Fruit fly (Drosophila melanogaster) whole organism, embryonic: ENCODE measurements around the gene BORCS6.

Experiments
- Bdp1 ChIP-seq: fragments of 200-800 bp; sonication (Bioruptor generic); optimal IDR thresholded peaks from 3 replicates; lab custom pipeline; 2016; ENCODE audit warnings: missing biosample characterization, missing genetic modification characterization
- CG11093 ChIP-seq: fragments of 200-800 bp; sonication (Bioruptor generic); IDR thresholded peaks from 3 replicates; pipeline ENCODE4 v1.3.6; 2022; ENCODE audit warnings: missing biosample characterization, missing genetic modification characterization
- CG12071 ChIP-seq: fragments of 200-800 bp; sonication (Bioruptor generic); optimal IDR thresholded peaks from 3 replicates; lab custom pipeline; 2018; ENCODE audit warnings: missing biosample characterization, mild to moderate bottlenecking, missing genetic modification characterization
- CG12104 ChIP-seq: fragments of 200-800 bp; sonication (Bioruptor generic); optimal IDR thresholded peaks from 3 replicates; lab custom pipeline; 2016; ENCODE audit warnings: missing biosample characterization, missing genetic modification characterization
- CG12744 ChIP-seq: fragments of 200-800 bp; sonication (Bioruptor generic); optimal IDR thresholded peaks from 2 replicates; lab custom pipeline; 2016; ENCODE audit warnings: missing biosample characterization, missing genetic modification characterization
- CG12769 ChIP-seq: fragments of 200-800 bp; sonication (Bioruptor generic); optimal IDR thresholded peaks from 2 replicates; lab custom pipeline; 2019; ENCODE audit warnings: missing biosample characterization, mild to moderate bottlenecking, missing genetic modification characterization, moderate library complexity
- CG13123 ChIP-seq: fragments of 200-800 bp; sonication (Bioruptor generic); optimal IDR thresholded peaks from 2 replicates; lab custom pipeline; 2016; ENCODE audit warnings: missing biosample characterization, missing genetic modification characterization
- CG13296 ChIP-seq: fragments of 200-800 bp; sonication (Bioruptor generic); optimal IDR thresholded peaks from 3 replicates; lab custom pipeline; 2018; ENCODE audit warnings: missing biosample characterization, mild to moderate bottlenecking, missing genetic modification characterization
- CG13424 ChIP-seq: fragments of 200-800 bp; sonication (Bioruptor generic); optimal IDR thresholded peaks from 2 replicates; lab custom pipeline; 2019; ENCODE audit warnings: missing biosample characterization, mild to moderate bottlenecking, missing genetic modification characterization, moderate library complexity
- CG14965 ChIP-seq: fragments of 200-800 bp; sonication (Bioruptor generic); optimal IDR thresholded peaks from 2 replicates; lab custom pipeline; 2016; ENCODE audit warnings: missing biosample characterization, missing genetic modification characterization, borderline replicate concordance
- CG1529 ChIP-seq: fragments of 200-800 bp; sonication (Bioruptor generic); optimal IDR thresholded peaks from 3 replicates; lab custom pipeline; 2018; ENCODE audit warnings: missing biosample characterization, missing genetic modification characterization
- CG17829 ChIP-seq: fragments of 200-800 bp; optimal IDR thresholded peaks from 2 replicates; lab custom pipeline; 2019; ENCODE audit warnings: missing biosample characterization, mild to moderate bottlenecking, missing genetic modification characterization, moderate library complexity
- CG2116 ChIP-seq: fragments of 200-800 bp; sonication (Bioruptor generic); optimal IDR thresholded peaks from 3 replicates; lab custom pipeline; 2018; ENCODE audit warnings: missing biosample characterization, mild to moderate bottlenecking, missing genetic modification characterization
- CG30403 ChIP-seq: fragments of 200-800 bp; sonication (Bioruptor generic); optimal IDR thresholded peaks from 3 replicates; lab custom pipeline; 2016; ENCODE audit warnings: missing biosample characterization, missing genetic modification characterization
- CG32532 ChIP-seq: fragments of 200-800 bp; sonication (Bioruptor generic); IDR thresholded peaks from 2 replicates; pipeline ENCODE4 v1.3.6; 2022; ENCODE audit warnings: missing biosample characterization, missing genetic modification characterization
- CG33557 ChIP-seq: fragments of 200-800 bp; sonication (Bioruptor generic); optimal IDR thresholded peaks from 2 replicates; lab custom pipeline; 2019; ENCODE audit warnings: missing biosample characterization, mild to moderate bottlenecking, missing genetic modification characterization, moderate library complexity
- CG3838 ChIP-seq: fragments of 200-800 bp; sonication (Bioruptor generic); optimal IDR thresholded peaks from 3 replicates; lab custom pipeline; 2016; ENCODE audit warnings: missing biosample characterization, missing genetic modification characterization
- CG4617 ChIP-seq: fragments of 200-800 bp; sonication (Bioruptor generic); optimal IDR thresholded peaks from 3 replicates; lab custom pipeline; 2016; ENCODE audit warnings: missing biosample characterization, missing genetic modification characterization, borderline replicate concordance
- CG7963 ChIP-seq: fragments of 200-800 bp; sonication (Bioruptor generic); IDR thresholded peaks from 3 replicates; pipeline ENCODE4 v1.3.6; 2022; ENCODE audit warnings: missing biosample characterization, missing genetic modification characterization; ENCODE audit not compliant: partially characterized antibody
- CG8290 ChIP-seq, 3 experiments: fragments of 200-800 bp; sonication (Bioruptor generic); optimal IDR thresholded peaks; 2 replicates each; lab custom pipeline; 2016 to 2019; ENCODE audit warnings: missing biosample characterization in 3 of 3, missing genetic modification characterization in 3 of 3, mild to moderate bottlenecking in 2 of 3, moderate library complexity in 1 of 3
- CG8359 ChIP-seq: fragments of 200-800 bp; sonication (Bioruptor generic); optimal IDR thresholded peaks from 2 replicates; lab custom pipeline; 2017; ENCODE audit warnings: missing biosample characterization, mild to moderate bottlenecking, missing genetic modification characterization, borderline replicate concordance
- CG9215 ChIP-seq: fragments of 200-800 bp; sonication (Bioruptor generic); IDR thresholded peaks from 2 replicates; pipeline ENCODE4 v1.3.6; 2022; ENCODE audit warnings: missing biosample characterization, missing genetic modification characterization
- Dll ChIP-seq: fragments of 200-800 bp; sonication (Bioruptor generic); IDR thresholded peaks from 4 replicates; pipeline ENCODE4 v1.3.6; 2022; ENCODE audit warnings: missing biosample characterization, missing genetic modification characterization; ENCODE audit not compliant: partially characterized antibody
- E2f1 ChIP-seq: fragments of 200-800 bp; sonication (Bioruptor generic); IDR thresholded peaks from 2 replicates; pipeline ENCODE4 v1.3.6; 2022; ENCODE audit warnings: missing biosample characterization, missing genetic modification characterization
- Fer1 ChIP-seq: fragments of 200-800 bp; sonication (Bioruptor generic); optimal IDR thresholded peaks from 2 replicates; lab custom pipeline; 2017; ENCODE audit warnings: missing biosample characterization, mild to moderate bottlenecking, missing genetic modification characterization
- Hmr ChIP-seq: fragments of 200-800 bp; sonication (Bioruptor generic); optimal IDR thresholded peaks from 3 replicates; lab custom pipeline; 2017; ENCODE audit warnings: mild to moderate bottlenecking, missing biosample characterization, missing genetic modification reagents, missing genetic modification characterization
- Hr51 ChIP-seq, 2 experiments: fragments of 200-800 bp; sonication (Bioruptor generic); optimal IDR thresholded peaks; 2 replicates in 1 of 2; 3 replicates in 1 of 2; lab custom pipeline; 2016 to 2018; ENCODE audit warnings: missing biosample characterization in 2 of 2, missing genetic modification characterization in 2 of 2, mild to moderate bottlenecking in 1 of 2, moderate library complexity in 1 of 2
- NFAT ChIP-seq: fragments of 200-800 bp; sonication (Bioruptor generic); IDR thresholded peaks from 2 replicates; pipeline ENCODE4 v1.3.6; 2022; ENCODE audit warnings: missing biosample characterization, missing genetic modification characterization
- Poxn ChIP-seq: fragments of 200-800 bp; sonication (Bioruptor generic); IDR thresholded peaks from 2 replicates; pipeline ENCODE4 v1.3.6; 2022; ENCODE audit warnings: missing biosample characterization, missing genetic modification characterization
- Sin3A ChIP-seq: fragments of >200 bp; optimal IDR thresholded peaks from 2 replicates; lab custom pipeline; 2018
- Sox100B ChIP-seq: fragments of 200-800 bp; sonication (Bioruptor generic); optimal IDR thresholded peaks from 3 replicates; lab custom pipeline; 2018; ENCODE audit warnings: missing biosample characterization, mild to moderate bottlenecking, missing genetic modification characterization
- Xrp1 ChIP-seq: fragments of 200-800 bp; sonication (Bioruptor generic); IDR thresholded peaks from 2 replicates; pipeline ENCODE4 v1.3.6; 2022; ENCODE audit warnings: missing biosample characterization, missing genetic modification characterization
- al ChIP-seq: fragments of 200-800 bp; sonication (Bioruptor generic); IDR thresholded peaks from 2 replicates; pipeline ENCODE4 v1.3.6; 2022; ENCODE audit warnings: missing biosample characterization, missing genetic modification characterization
- ara ChIP-seq: fragments of 200-800 bp; sonication (Bioruptor generic); IDR thresholded peaks from 2 replicates; pipeline ENCODE4 v1.3.6; 2022; ENCODE audit warnings: missing biosample characterization, missing genetic modification characterization
- az2 ChIP-seq: fragments of 200-800 bp; sonication (Bioruptor generic); optimal IDR thresholded peaks from 3 replicates; lab custom pipeline; 2016; ENCODE audit warnings: missing biosample characterization, missing genetic modification characterization
- disco-r ChIP-seq: fragments of 200-800 bp; sonication (Bioruptor generic); optimal IDR thresholded peaks from 2 replicates; lab custom pipeline; 2016; ENCODE audit warnings: missing biosample characterization, missing genetic modification characterization
- gem ChIP-seq: fragments of 200-800 bp; sonication (Bioruptor generic); optimal IDR thresholded peaks from 2 replicates; lab custom pipeline; 2019; ENCODE audit warnings: missing biosample characterization, mild to moderate bottlenecking, missing genetic modification characterization, moderate library complexity
- hth ChIP-seq: fragments of >200 bp; optimal IDR thresholded peaks from 2 replicates; lab custom pipeline; 2017; ENCODE audit warnings: inconsistent platforms
- ken ChIP-seq: fragments of 200-800 bp; sonication (Bioruptor generic); IDR thresholded peaks from 3 replicates; pipeline ENCODE4 v1.3.6; 2022; ENCODE audit warnings: missing biosample characterization, missing genetic modification characterization
- lilli ChIP-seq: fragments of 200-800 bp; sonication (Bioruptor generic); optimal IDR thresholded peaks from 3 replicates; lab custom pipeline; 2016; ENCODE audit warnings: missing biosample characterization, missing genetic modification characterization
- nerfin-2 ChIP-seq: fragments of 200-800 bp; sonication (Bioruptor generic); IDR thresholded peaks from 2 replicates; pipeline ENCODE4 v1.3.6; 2022; ENCODE audit warnings: missing biosample characterization, missing genetic modification characterization; ENCODE audit not compliant: partially characterized antibody
- oc ChIP-seq: fragments of 200-800 bp; sonication (Bioruptor generic); optimal IDR thresholded peaks from 2 replicates; lab custom pipeline; 2018; ENCODE audit warnings: missing biosample characterization, mild to moderate bottlenecking, missing genetic modification characterization, moderate library complexity
- pb ChIP-seq: fragments of 200-800 bp; sonication (Bioruptor generic); optimal IDR thresholded peaks from 3 replicates; lab custom pipeline; 2016; ENCODE audit warnings: missing biosample characterization, missing genetic modification characterization
- pum ChIP-seq: fragments of 200-800 bp; sonication (Bioruptor generic); optimal IDR thresholded peaks from 2 replicates; lab custom pipeline; 2016; ENCODE audit warnings: missing biosample characterization, missing genetic modification characterization
- rib ChIP-seq: fragments of 200-800 bp; sonication (Bioruptor generic); IDR thresholded peaks from 2 replicates; pipeline ENCODE4 v1.3.6; 2022; ENCODE audit warnings: missing biosample characterization, missing genetic modification characterization
- sim ChIP-seq: fragments of 200-800 bp; sonication (Bioruptor generic); IDR thresholded peaks from 2 replicates; pipeline ENCODE4 v1.3.6; 2022; ENCODE audit warnings: missing biosample characterization, missing genetic modification characterization
- sima ChIP-seq: fragments of 200-800 bp; sonication (Bioruptor generic); optimal IDR thresholded peaks from 2 replicates; lab custom pipeline; 2016; ENCODE audit warnings: missing biosample characterization, missing genetic modification characterization
- sqz ChIP-seq: fragments of 200-800 bp; sonication (Bioruptor generic); optimal IDR thresholded peaks from 3 replicates; lab custom pipeline; 2018; ENCODE audit warnings: missing biosample characterization, mild to moderate bottlenecking, missing genetic modification characterization
- trem ChIP-seq: fragments of 200-800 bp; optimal IDR thresholded peaks from 3 replicates; lab custom pipeline; 2019; ENCODE audit warnings: missing biosample characterization, mild to moderate bottlenecking, missing genetic modification characterization, moderate library complexity
- tup ChIP-seq: fragments of 200-800 bp; sonication (Bioruptor generic); optimal IDR thresholded peaks from 2 replicates; lab custom pipeline; 2016; ENCODE audit warnings: missing biosample characterization, mild to moderate bottlenecking, missing genetic modification characterization, moderate library complexity

The BORCS6 gene

DNA sequence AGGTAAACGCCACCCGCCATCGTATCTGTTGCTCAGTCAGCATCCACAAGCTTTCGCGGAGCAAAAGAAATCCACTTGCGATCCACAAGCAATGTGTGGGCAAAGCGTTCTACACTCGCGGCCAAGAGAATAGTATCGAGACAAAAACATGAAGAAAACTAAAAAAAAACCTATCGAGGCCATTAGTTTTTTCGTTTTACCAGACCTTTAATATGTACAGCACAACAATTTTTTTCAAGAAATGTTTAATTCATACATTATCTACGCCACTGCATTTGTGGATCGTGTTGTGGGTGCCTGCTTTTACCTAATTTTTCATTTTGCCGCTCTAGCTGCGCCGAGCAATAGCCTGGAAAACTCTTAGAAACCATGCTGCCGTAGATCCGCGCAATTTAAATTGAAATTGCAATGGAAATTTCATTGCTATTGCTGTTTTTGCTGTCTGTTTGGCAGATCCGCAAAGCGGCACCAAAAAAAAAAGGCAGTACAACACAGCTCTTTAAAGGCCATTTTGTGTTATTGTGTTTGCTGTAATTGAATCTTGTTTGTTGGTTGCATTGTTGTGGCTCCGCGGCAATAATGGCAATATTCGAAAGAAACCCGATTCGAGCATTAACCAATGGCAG is 22.5 kb downstream of the BORCS6 start (continued):
- peak; percentile 7 for TF ChIP-seq disco-r
- no peak for TF ChIP-seq CG12104
- TF ChIP-seq lilli (GFP tag; lab: Kevin White, UChicago): peak; percentile 31
- TF ChIP-seq oc (tag; lab: Kevin White, UChicago): peak; percentile 34
- TF ChIP-seq Hmr: peak; percentile 43
- TF ChIP-seq Fer1 (GFP tag; lab: Kevin White, UChicago): peak; percentile 71
- TF ChIP-seq CG9215 (GFP tag; lab: Robert Waterston, UW): peak; percentile 34; the same call in 1 of the 2 replicates
- no peak for TF ChIP-seq CG13123 (GFP tag; lab: Kevin White, UChicago)
- peak; percentile 76 for TF ChIP-seq ara (GFP tag; lab: Robert Waterston, UW)
- no peak for TF ChIP-seq CG33557 (GFP tag; lab: Kevin White, UChicago)
- TF ChIP-seq sima (GFP tag; lab: Kevin White, UChicago): no peak
- TF ChIP-seq CG2116: peak; percentile 10
- TF ChIP-seq CG1529 (GFP tag; lab: Kevin White, UChicago): peak; percentile 53
- TF ChIP-seq CG3838 (GFP tag; lab: Kevin White, UChicago): no peak
- TF ChIP-seq CG11093: 0 out of 3 replicates have a peak, but pooled peaks have one; percentile 29
- TF ChIP-seq sqz (GFP tag; lab: Kevin White, UChicago): peak; percentile 4
- TF ChIP-seq pum (GFP tag; lab: Kevin White, UChicago): peak; percentile 12
- peak; percentile 71 for TF ChIP-seq ken (GFP tag; lab: Robert Waterston, UW)
- 0 out of 2 replicates have a peak, but pooled peaks have one; percentile 25 for TF ChIP-seq al (GFP tag; lab: Robert Waterston, UW)
- TF ChIP-seq trem (tag; lab: Kevin White, UChicago): no peak
- TF ChIP-seq sim (GFP tag; lab: Robert Waterston, UW): peak; percentile 72
- peak; percentile 85 for TF ChIP-seq Xrp1 (GFP tag; lab: Robert Waterston, UW)
- no peak for TF ChIP-seq CG12744 (GFP tag; lab: Kevin White, UChicago)
- peak; percentile 62 for TF ChIP-seq CG30403 (GFP tag; lab: Kevin White, UChicago)
- no peak for TF ChIP-seq tup (GFP tag; lab: Kevin White, UChicago)
- no peak for TF ChIP-seq CG7963 (GFP tag; lab: Robert Waterston, UW)
- no peak for TF ChIP-seq nerfin-2
- TF ChIP-seq Sox100B (GFP tag; lab: Kevin White, UChicago): peak; percentile 65
- TF ChIP-seq hth (lab: Kevin White, UChicago): no peak
- TF ChIP-seq CG32532: peak; percentile 76
- TF ChIP-seq E2f1 (GFP tag; lab: Robert Waterston, UW): peak; percentile 60
- TF ChIP-seq CG17829 (tag; lab: Kevin White, UChicago): peak; percentile 41
- peak; percentile 77 for TF ChIP-seq gem (tag; lab: Kevin White, UChicago)
- TF ChIP-seq pb (GFP tag; lab: Kevin White, UChicago): peak; percentile 54
- peak; percentile 33 for TF ChIP-seq az2
- TF ChIP-seq Poxn: no peak
- no peak for TF ChIP-seq CG4617 (GFP tag; lab: Kevin White, UChicago)
- peak; percentile 52 for TF ChIP-seq CG13296 (GFP tag; lab: Kevin White, UChicago)
- no peak for TF ChIP-seq rib (GFP tag; lab: Robert Waterston, UW)
- TF ChIP-seq CG13424 (tag; lab: Kevin White, UChicago): peak; percentile 56
- TF ChIP-seq Sin3A (lab: Kevin White, UChicago): no peak
- TF ChIP-seq Hr51 (GFP tag; optimal IDR thresholded peaks at IDR 0.05; lab: Kevin White, UChicago): peak in 1 of 2 experiments; percentile 76
- TF ChIP-seq CG12769 (tag; lab: Kevin White, UChicago): peak; percentile 30
- TF ChIP-seq Bdp1 (GFP tag; lab: Kevin White, UChicago): no peak
- no peak for TF ChIP-seq NFAT (GFP tag; lab: Robert Waterston, UW)
- TF ChIP-seq CG12071 (GFP tag; lab: Kevin White, UChicago): peak; percentile 69
- no peak for TF ChIP-seq Dll (GFP tag; lab: Robert Waterston, UW)
- peak; percentile 13 for TF ChIP-seq CG8359 (GFP tag; lab: Kevin White, UChicago)
- peak; percentile 21 for TF ChIP-seq CG14965
- TF ChIP-seq CG8290 (GFP tag; optimal IDR thresholded peaks at IDR 0.05; lab: Kevin White, UChicago): peak; percentile 9
- peak in 1 of 2 experiments; percentile 61 for TF ChIP-seq CG8290 (tag; optimal IDR thresholded peaks at IDR 0.05; lab: Kevin White, UChicago)
